Fruit fly (Drosophila melanogaster): Measurements from ENCODE around the gene mRpL32.
A peak's percentile ranks its signal among the peaks of the same experiment; 100 is the strongest.

mRpL32 gene

DNA sequence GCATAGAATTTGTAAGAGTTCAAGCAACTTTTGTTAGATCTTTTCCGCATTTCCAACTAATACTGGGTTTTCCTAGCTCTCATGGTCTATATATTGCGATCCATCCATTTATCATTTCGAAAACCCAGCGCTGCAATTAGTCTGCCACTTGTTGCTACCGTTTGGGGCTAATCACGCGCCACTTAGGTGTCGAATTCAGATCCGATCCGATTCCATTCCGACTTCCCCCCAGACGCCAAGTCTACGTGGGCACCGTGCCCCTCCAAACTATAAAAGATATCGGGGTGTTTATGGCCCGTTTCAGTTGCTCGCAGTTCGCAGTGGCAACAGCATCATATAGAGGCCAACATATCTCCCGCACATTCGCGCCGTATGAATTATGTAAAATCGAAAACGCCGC lies 4.6 kb downstream of the mRpL32 start, which contains the start of gene CAH6:
CAH6 (plus strand) TSS at position 301 of the 400 bp plus-strand sequence.
- TF ChIP-seq CG8478 (optimal IDR thresholded peaks at IDR 0.05) (no peak), CTCF (optimal IDR thresholded peaks at IDR 0.05) (no peak)

DNA sequence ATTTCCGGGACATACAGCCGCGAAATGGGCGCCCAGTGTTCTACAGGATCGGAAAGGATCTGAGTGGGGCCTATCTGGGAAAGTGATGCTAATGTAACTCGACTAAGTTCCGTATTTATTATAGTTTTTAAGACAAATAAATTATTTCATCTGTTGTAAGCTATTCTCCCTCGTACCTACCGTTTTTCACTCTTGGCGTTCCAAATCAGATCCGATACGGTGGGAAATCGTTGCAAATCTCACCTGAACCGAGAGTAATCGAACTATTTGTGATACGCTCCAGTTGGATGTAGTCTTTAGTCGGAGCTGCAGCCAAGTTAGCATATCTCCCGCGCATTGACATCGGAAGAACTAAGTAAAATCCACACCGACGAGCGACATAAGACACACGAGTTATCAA lies 7.3 kb downstream of the mRpL32 start, which contains the start of gene CAH16:
CAH16 (plus strand) TSS at position 301 of the 400 bp plus-strand sequence.
- TF ChIP-seq CTCF (optimal IDR thresholded peaks at IDR 0.05): no peak
- no peak for TF ChIP-seq CG8478 (optimal IDR thresholded peaks at IDR 0.05)

DNA sequence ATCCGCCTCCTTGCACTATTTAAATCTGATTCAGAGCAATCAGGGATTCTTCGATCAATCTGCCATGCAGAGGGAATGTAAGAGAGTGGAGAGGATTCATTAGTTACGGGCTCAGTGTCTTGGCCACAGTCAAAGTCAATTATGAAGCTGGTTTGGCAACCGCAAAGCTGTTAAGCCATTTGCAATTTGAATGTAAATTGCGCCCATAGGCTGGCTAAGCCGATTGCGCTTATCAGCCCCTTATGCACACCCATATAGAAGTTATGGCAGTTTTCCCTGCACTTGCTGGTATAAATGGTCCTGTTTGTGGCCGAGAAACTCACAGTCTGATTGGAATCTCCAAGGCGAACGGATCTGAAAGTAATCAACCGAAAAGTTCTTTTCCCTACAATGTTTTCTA lies 9.6 kb downstream of the mRpL32 start, which contains the start of gene CAH5:
CAH5 (plus strand) TSS at position 301 of the 400 bp plus-strand sequence.
- TF ChIP-seq CTCF (optimal IDR thresholded peaks at IDR 0.05): no peak
- TF ChIP-seq CG8478 (optimal IDR thresholded peaks at IDR 0.05): no peak

DNA sequence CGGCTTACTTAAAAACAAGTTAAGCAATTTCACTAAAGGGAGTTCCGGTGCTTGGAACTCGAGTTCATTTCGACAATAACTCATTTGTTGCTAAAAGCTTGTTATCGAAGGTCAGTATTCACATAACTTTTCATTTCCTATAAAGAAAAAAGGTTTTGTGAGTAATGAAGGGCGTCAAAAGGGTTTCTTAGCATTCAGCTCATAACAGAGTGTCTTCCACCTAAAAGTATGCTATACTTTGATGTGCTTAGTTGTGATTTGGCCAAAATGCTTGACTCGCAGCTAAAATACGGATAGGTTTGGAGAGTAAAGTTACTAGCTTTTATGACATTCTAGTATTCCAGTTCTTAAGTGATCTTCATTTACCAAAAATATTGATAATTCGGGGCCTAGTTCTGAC lies 11.3 kb downstream of the mRpL32 start:
- peak in 1 of 2 experiments; percentile 7 for TF ChIP-seq CTCF (optimal IDR thresholded peaks at IDR 0.05)
- no peak for TF ChIP-seq CG8478 (optimal IDR thresholded peaks at IDR 0.05)

DNA sequence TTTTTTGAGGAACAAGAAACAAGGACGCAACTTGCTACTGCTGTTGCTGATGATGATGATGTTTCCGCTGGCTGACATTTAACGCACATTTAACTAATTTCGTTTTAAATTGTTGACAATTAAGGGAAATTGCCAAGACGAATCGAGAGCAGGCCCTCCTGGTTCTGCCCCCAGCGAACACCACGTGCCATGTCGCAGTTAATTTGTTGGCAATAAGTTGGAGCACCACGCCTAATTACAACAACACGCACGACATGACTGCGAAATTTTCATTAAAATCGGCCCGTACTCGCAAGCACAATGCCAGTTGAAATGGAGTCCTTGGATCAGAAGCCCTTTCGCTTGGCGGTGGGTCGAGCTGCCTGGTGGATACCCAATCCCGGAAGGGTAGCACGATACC lies 12.8 kb downstream of the mRpL32 start, which contains the start of gene ppk24:
ppk24 (plus strand) TSS at position 301 of the 400 bp plus-strand sequence.
- TF ChIP-seq CTCF (optimal IDR thresholded peaks at IDR 0.05): no peak
- TF ChIP-seq CG8478 (optimal IDR thresholded peaks at IDR 0.05): no peak

DNA sequence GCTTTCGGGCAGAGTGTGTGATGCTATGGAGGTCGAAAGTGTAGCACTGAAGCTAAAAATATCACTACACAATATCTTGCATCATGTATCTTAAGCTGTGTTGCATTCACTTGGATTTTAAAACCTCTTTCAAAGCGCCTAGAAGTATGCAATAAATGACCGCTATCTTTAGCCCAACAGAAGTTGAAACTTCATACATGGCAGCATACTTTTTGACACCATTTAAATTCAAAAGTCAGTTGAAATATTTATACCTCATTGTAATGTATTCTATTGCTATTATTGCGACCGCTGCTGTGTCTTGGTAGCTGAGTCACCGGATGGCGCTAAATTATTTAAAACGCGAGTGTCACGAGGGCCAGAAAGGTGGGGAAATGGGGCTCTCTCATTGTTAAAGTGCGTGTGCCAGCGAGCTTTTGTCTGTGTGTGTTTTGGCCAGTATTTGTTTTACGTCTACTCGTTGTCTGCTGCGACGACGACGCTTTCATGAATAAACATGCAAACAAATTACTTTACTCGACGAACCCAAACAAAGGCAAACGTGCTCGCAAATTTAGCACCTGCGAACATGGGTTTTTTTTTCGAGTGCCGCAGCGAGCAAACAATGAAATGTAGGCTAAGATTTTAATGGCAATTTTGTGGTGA lies 18.2 kb downstream of the mRpL32 start:
- TF ChIP-seq CG8478 (optimal IDR thresholded peaks at IDR 0.05) (no peak), CTCF (optimal IDR thresholded peaks at IDR 0.05) (no peak)

DNA sequence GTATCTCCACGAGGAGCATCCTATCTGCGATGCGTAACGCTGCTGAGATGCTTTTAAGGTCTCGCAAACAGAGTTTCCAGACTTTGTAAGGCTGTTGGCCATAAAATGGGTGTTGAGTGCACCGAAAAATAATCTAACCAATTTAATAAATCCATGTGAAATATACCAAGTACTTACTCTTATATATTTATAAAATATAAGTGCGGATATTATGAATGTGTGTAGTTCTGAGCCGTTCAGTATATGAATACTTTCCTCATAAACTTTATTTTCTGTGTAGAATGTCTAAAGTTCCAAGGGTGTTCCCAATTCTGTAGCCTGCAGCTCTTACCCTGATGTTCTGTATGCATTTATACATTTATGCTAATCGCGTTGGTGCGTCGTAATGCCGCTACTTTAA lies 33.1 kb downstream of the mRpL32 start:
- no peak for TF ChIP-seq CTCF (optimal IDR thresholded peaks at IDR 0.05)
- TF ChIP-seq CG8478 (optimal IDR thresholded peaks at IDR 0.05): no peak

DNA sequence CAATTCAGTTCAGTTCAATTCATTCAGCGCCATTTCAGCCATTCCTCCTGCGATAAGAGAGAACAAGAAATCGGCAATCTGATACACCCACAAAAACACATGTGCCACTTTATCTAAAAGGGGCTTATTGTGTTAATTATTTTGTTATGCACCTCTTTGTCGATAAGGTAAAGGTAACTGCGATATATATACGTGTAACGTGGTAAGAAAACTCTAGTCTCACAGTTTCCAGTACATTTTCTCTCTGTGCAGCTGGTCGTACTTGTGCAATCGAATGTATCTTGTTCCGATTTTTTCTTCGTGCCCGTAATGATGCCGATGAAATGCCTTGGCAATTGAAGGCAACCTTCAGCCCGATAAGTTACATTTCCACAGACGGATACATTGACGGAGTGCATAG lies 34.9 kb downstream of the mRpL32 start:
- TF ChIP-seq CG8478 (optimal IDR thresholded peaks at IDR 0.05) (no peak), CTCF (optimal IDR thresholded peaks at IDR 0.05) (no peak)

DNA sequence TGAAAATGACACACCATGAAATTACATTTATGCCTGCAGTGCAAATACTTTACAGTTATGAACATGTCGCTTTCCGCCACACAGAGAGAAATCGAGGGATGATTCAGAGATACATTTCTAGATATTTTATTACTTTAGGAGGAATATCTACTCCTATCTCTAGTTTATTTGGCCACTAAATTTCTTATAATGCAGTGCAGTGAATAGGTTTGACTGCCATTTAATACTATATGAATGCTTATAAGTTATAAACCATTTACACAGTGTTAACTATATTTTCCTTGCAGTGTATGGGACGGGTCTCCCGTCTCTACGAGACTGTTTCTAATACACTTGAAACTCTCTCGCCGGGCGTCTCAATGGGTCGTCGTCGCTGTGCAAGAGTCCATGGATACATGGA lies 37.5 kb downstream of the mRpL32 start:
- no peak for TF ChIP-seq CG8478 (optimal IDR thresholded peaks at IDR 0.05)
- no peak for TF ChIP-seq CTCF (optimal IDR thresholded peaks at IDR 0.05)

DNA sequence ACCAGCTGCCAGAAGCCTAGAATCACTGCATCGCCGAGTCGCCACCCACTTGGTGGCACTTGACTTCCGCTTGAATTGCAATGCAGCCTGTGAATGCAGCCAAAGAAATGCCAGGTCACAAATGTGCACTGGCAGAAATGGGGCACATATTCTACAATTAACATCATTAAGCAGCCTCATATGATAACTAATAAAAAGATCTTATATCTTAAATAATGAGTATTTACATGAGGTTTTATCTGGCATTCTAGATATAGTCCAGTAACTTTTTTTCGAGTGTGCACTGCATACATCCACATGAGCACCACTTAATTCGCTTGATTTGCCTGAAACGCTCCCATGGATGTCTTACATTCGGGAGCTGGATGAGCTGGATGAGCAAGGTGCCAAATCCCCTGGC lies 43.0 kb downstream of the mRpL32 start:
- TF ChIP-seq CG8478 (optimal IDR thresholded peaks at IDR 0.05) (no peak), CTCF (optimal IDR thresholded peaks at IDR 0.05) (no peak)

DNA sequence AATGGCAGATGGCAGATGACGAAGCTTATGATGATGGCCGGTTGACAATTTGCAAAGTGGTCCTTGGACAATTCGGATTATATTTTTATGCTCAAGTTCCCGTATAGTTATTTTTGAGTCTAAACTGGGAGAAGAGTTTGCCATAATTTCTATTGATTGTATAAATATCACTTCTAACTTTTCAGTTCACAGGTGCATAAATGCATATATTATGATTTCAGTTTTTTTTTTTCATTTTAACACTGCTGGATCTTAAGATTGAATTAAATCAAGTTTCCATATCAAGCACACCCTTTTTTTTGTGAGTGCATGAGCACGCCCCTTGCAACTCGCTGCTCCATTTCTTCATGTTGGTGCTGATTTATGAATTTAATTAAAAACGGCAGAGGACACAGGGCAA lies 44.3 kb downstream of the mRpL32 start:
- TF ChIP-seq CG8478 (optimal IDR thresholded peaks at IDR 0.05) (no peak), CTCF (optimal IDR thresholded peaks at IDR 0.05) (no peak)

DNA sequence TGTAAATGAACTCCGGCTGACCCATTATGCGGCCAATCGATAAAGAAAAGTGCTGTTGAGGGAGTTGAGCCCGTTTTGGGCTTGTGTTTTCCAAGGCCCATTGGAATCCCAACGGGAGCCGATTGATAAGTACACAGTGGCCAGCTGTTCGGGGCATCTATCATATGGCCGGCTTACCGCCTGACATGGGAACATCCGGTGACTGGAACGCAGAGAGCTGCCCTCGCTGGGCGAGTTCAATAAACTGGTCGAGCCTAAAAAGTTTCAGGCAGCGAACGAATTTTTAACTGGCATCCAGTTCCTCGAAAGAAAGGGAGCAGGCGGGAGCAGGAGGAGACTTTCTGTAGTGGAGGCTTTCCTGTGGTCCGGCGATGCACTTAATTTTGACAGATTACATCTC lies 48.9 kb downstream of the mRpL32 start:
- TF ChIP-seq CTCF (optimal IDR thresholded peaks at IDR 0.05) (no peak), CG8478 (optimal IDR thresholded peaks at IDR 0.05) (no peak)

Data from S2 (cell line).